Fruit fly (Drosophila melanogaster) whole organism, embryonic: Measurements from ENCODE around the gene Atpalpha.

Experiments
- Antp ChIP-seq: fragments of 200-800 bp; sonication (Bioruptor generic); optimal IDR thresholded peaks from 3 replicates; lab custom pipeline; 2016; ENCODE audit warnings: missing biosample characterization, missing genetic modification characterization
- Atf-2 ChIP-seq: fragments of 200-800 bp; sonication (Bioruptor generic); optimal IDR thresholded peaks from 2 replicates; lab custom pipeline; 2016; ENCODE audit warnings: missing biosample characterization, missing genetic modification characterization
- CG10959 ChIP-seq: fragments of 200-800 bp; sonication (Bioruptor generic); IDR thresholded peaks from 2 replicates; pipeline ENCODE4 v1.3.6; 2022; ENCODE audit warnings: missing biosample characterization, missing genetic modification characterization
- CG11723 ChIP-seq: fragments of 200-800 bp; sonication (Bioruptor generic); optimal IDR thresholded peaks from 2 replicates; lab custom pipeline; 2017; ENCODE audit warnings: missing biosample characterization, mild to moderate bottlenecking, missing genetic modification characterization
- CG13296 ChIP-seq: fragments of 200-800 bp; sonication (Bioruptor generic); optimal IDR thresholded peaks from 3 replicates; lab custom pipeline; 2018; ENCODE audit warnings: missing biosample characterization, mild to moderate bottlenecking, missing genetic modification characterization
- CG13894 ChIP-seq: fragments of 200-800 bp; sonication (Bioruptor generic); optimal IDR thresholded peaks from 3 replicates; lab custom pipeline; 2018; ENCODE audit warnings: missing biosample characterization, mild to moderate bottlenecking, missing genetic modification characterization, moderate library complexity
- CG15479 ChIP-seq: fragments of 200-800 bp; sonication (Bioruptor generic); optimal IDR thresholded peaks from 3 replicates; lab custom pipeline; 2019; ENCODE audit warnings: missing biosample characterization, mild to moderate bottlenecking, missing genetic modification characterization, moderate library complexity
- CG1602 ChIP-seq: fragments of 200-800 bp; sonication (Bioruptor generic); optimal IDR thresholded peaks from 3 replicates; lab custom pipeline; 2016; ENCODE audit warnings: missing biosample characterization, missing genetic modification characterization
- CG16813 ChIP-seq: fragments of 200-800 bp; sonication (Bioruptor generic); IDR thresholded peaks from 3 replicates; pipeline ENCODE4 v1.3.6; 2022; ENCODE audit warnings: missing biosample characterization, missing genetic modification characterization; ENCODE audit not compliant: partially characterized antibody
- CG17361 ChIP-seq: fragments of 200-800 bp; sonication (Bioruptor generic); IDR thresholded peaks from 3 replicates; pipeline ENCODE4 v1.3.6; 2022; ENCODE audit warnings: missing biosample characterization, missing genetic modification characterization
- CG17385 ChIP-seq: fragments of 200-800 bp; sonication (Bioruptor generic); optimal IDR thresholded peaks from 3 replicates; lab custom pipeline; 2018; ENCODE audit warnings: missing biosample characterization, mild to moderate bottlenecking, missing genetic modification characterization
- CG17802 ChIP-seq: fragments of 200-800 bp; sonication (Bioruptor generic); optimal IDR thresholded peaks from 2 replicates; lab custom pipeline; 2018; ENCODE audit warnings: missing biosample characterization, mild to moderate bottlenecking, missing genetic modification characterization, moderate library complexity
- CG2116 ChIP-seq: fragments of 200-800 bp; sonication (Bioruptor generic); optimal IDR thresholded peaks from 3 replicates; lab custom pipeline; 2018; ENCODE audit warnings: missing biosample characterization, mild to moderate bottlenecking, missing genetic modification characterization
- CG4707 ChIP-seq: fragments of 200-800 bp; sonication (Bioruptor generic); optimal IDR thresholded peaks from 2 replicates; lab custom pipeline; 2018; ENCODE audit warnings: missing biosample characterization, mild to moderate bottlenecking, missing genetic modification characterization, moderate library complexity
- CG6765 ChIP-seq: fragments of 200-800 bp; sonication (Bioruptor generic); optimal IDR thresholded peaks from 3 replicates; lab custom pipeline; 2017; ENCODE audit warnings: missing biosample characterization, mild to moderate bottlenecking, missing genetic modification characterization
- CG8765 ChIP-seq: fragments of 200-800 bp; sonication (Bioruptor generic); IDR thresholded peaks from 2 replicates; pipeline ENCODE4 v1.3.6; 2022; ENCODE audit warnings: missing biosample characterization, missing genetic modification characterization
- Deaf1 ChIP-seq: fragments of 200-800 bp; optimal IDR thresholded peaks from 3 replicates; lab custom pipeline; 2019; ENCODE audit warnings: missing biosample characterization, mild to moderate bottlenecking, missing genetic modification characterization, moderate library complexity
- Drgx ChIP-seq: fragments of 200-800 bp; sonication (Bioruptor generic); IDR thresholded peaks from 2 replicates; pipeline ENCODE4 v1.3.6; 2022; ENCODE audit warnings: missing biosample characterization, missing genetic modification characterization
- GATAe ChIP-seq: fragments of 200-800 bp; sonication (Bioruptor generic); conservative IDR thresholded peaks from 2 replicates; pipeline ENCODE4 v1.3.6; 2022; ENCODE audit warnings: missing biosample characterization, missing genetic modification characterization
- Gsc ChIP-seq: fragments of 200-800 bp; sonication (Bioruptor generic); IDR thresholded peaks from 2 replicates; pipeline ENCODE4 v1.3.6; 2022; ENCODE audit warnings: missing biosample characterization, missing genetic modification characterization
- H15 ChIP-seq: fragments of 200-800 bp; sonication (Bioruptor generic); IDR thresholded peaks from 3 replicates; pipeline ENCODE4 v1.3.6; 2022; ENCODE audit warnings: missing biosample characterization, missing genetic modification characterization
- HmgZ ChIP-seq: fragments of 200-800 bp; sonication (Bioruptor generic); optimal IDR thresholded peaks from 2 replicates; lab custom pipeline; 2018; ENCODE audit warnings: missing biosample characterization, mild to moderate bottlenecking, missing genetic modification characterization
- Hmx ChIP-seq: fragments of 200-800 bp; sonication (Bioruptor generic); optimal IDR thresholded peaks from 2 replicates; lab custom pipeline; 2016; ENCODE audit warnings: missing biosample characterization, missing genetic modification characterization
- Hr39 ChIP-seq: fragments of >200 bp; optimal IDR thresholded peaks from 2 replicates; lab custom pipeline; 2017
- Jarid2 ChIP-seq: fragments of 200-800 bp; sonication (Bioruptor generic); optimal IDR thresholded peaks from 3 replicates; lab custom pipeline; 2017; ENCODE audit warnings: mild to moderate bottlenecking, missing biosample characterization, missing genetic modification reagents, missing genetic modification characterization
- Lim3 ChIP-seq: fragments of 200-800 bp; sonication (Bioruptor generic); IDR thresholded peaks from 2 replicates; pipeline ENCODE4 v1.3.6; 2022; ENCODE audit warnings: missing biosample characterization, missing genetic modification characterization
- Lpt ChIP-seq: fragments of >200 bp; optimal IDR thresholded peaks from 2 replicates; lab custom pipeline; 2018; ENCODE audit warnings: missing biosample characterization, missing genetic modification characterization
- MBD-R2 ChIP-seq: fragments of 200-800 bp; sonication (Bioruptor generic); IDR thresholded peaks from 2 replicates; pipeline ENCODE4 v1.3.6; 2022; ENCODE audit warnings: missing biosample characterization, missing genetic modification characterization
- Med ChIP-seq: fragments of 200-800 bp; sonication (Bioruptor generic); peaks from one replicate; lab custom pipeline; 2016; ENCODE audit warnings: missing biosample characterization, missing genetic modification characterization, mild to moderate bottlenecking, inconsistent platforms, moderate library complexity
- Myb ChIP-seq: fragments of 200-800 bp; sonication (Bioruptor generic); optimal IDR thresholded peaks from 2 replicates; lab custom pipeline; 2016; ENCODE audit warnings: missing biosample characterization, missing genetic modification characterization
- Rx ChIP-seq: fragments of 200-800 bp; sonication (Bioruptor generic); IDR thresholded peaks from 2 replicates; pipeline ENCODE4 v1.3.6; 2022; ENCODE audit warnings: missing biosample characterization, missing genetic modification characterization
- Vsx1 ChIP-seq: fragments of 200-800 bp; sonication (Bioruptor generic); optimal IDR thresholded peaks from 2 replicates; lab custom pipeline; 2017; ENCODE audit warnings: missing biosample characterization, mild to moderate bottlenecking, missing genetic modification characterization, missing genetic modification reagents
- ato ChIP-seq: fragments of 200-800 bp; sonication (Bioruptor generic); IDR thresholded peaks from 2 replicates; pipeline ENCODE4 v1.3.6; 2022; ENCODE audit warnings: missing biosample characterization, missing genetic modification characterization; ENCODE audit not compliant: partially characterized antibody
- bab2 ChIP-seq: fragments of 200-800 bp; sonication (Bioruptor generic); optimal IDR thresholded peaks from 2 replicates; lab custom pipeline; 2016; ENCODE audit warnings: missing biosample characterization, missing genetic modification characterization
- bowl ChIP-seq: fragments of 200-800 bp; sonication (Bioruptor generic); IDR thresholded peaks from 2 replicates; pipeline ENCODE4 v1.3.6; 2022; ENCODE audit warnings: missing biosample characterization, missing genetic modification characterization
- chn ChIP-seq: fragments of 200-800 bp; sonication (Bioruptor generic); optimal IDR thresholded peaks from 2 replicates; lab custom pipeline; 2016; ENCODE audit warnings: missing biosample characterization, missing genetic modification characterization
- dysf ChIP-seq: fragments of 200-800 bp; sonication (Bioruptor generic); IDR thresholded peaks from 3 replicates; pipeline ENCODE4 v1.3.6; 2022; ENCODE audit warnings: missing biosample characterization, missing genetic modification characterization
- ems ChIP-seq: fragments of 200-800 bp; sonication (Bioruptor generic); optimal IDR thresholded peaks from 3 replicates; lab custom pipeline; 2016; ENCODE audit warnings: missing biosample characterization, missing genetic modification characterization
- eyg ChIP-seq: fragments of 200-800 bp; sonication (Bioruptor generic); optimal IDR thresholded peaks from 3 replicates; lab custom pipeline; 2016; ENCODE audit warnings: missing biosample characterization, missing genetic modification characterization
- fru ChIP-seq: fragments of >200 bp; optimal IDR thresholded peaks from 2 replicates; lab custom pipeline; 2017
- h ChIP-seq: fragments of >200 bp; optimal IDR thresholded peaks from 2 replicates; lab custom pipeline; 2017
- ham ChIP-seq: fragments of 200-800 bp; sonication (Bioruptor generic); IDR thresholded peaks from 2 replicates; pipeline ENCODE4 v1.3.6; 2022; ENCODE audit warnings: missing biosample characterization, missing genetic modification characterization
- inv ChIP-seq: fragments of 200-800 bp; sonication (Bioruptor generic); IDR thresholded peaks from 2 replicates; pipeline ENCODE4 v1.3.6; 2022; ENCODE audit warnings: missing biosample characterization, missing genetic modification characterization; ENCODE audit not compliant: partially characterized antibody
- jing ChIP-seq: fragments of 200-800 bp; sonication (Bioruptor generic); optimal IDR thresholded peaks from 2 replicates; lab custom pipeline; 2018; ENCODE audit warnings: missing biosample characterization, mild to moderate bottlenecking, missing genetic modification characterization
- knrl ChIP-seq: fragments of 200-800 bp; sonication (Bioruptor generic); IDR thresholded peaks from 3 replicates; pipeline ENCODE4 v1.3.6; 2022; ENCODE audit warnings: missing biosample characterization, missing genetic modification characterization; ENCODE audit not compliant: partially characterized antibody
- mld ChIP-seq: fragments of 200-800 bp; sonication (Bioruptor generic); IDR thresholded peaks from 3 replicates; pipeline ENCODE4 v1.3.6; 2022; ENCODE audit warnings: missing biosample characterization, missing genetic modification characterization; ENCODE audit not compliant: partially characterized antibody
- sens-2 ChIP-seq: fragments of 200-800 bp; sonication (Bioruptor generic); IDR thresholded peaks from 2 replicates; pipeline ENCODE4 v1.3.6; 2022; ENCODE audit warnings: missing biosample characterization, missing genetic modification characterization
- slp2 ChIP-seq: fragments of 200-800 bp; sonication (Bioruptor generic); optimal IDR thresholded peaks from 2 replicates; lab custom pipeline; 2016; ENCODE audit warnings: missing biosample characterization, missing genetic modification characterization
- tgo ChIP-seq: fragments of 200-800 bp; sonication (Bioruptor generic); IDR thresholded peaks from 3 replicates; pipeline ENCODE4 v1.3.6; 2022; ENCODE audit warnings: missing biosample characterization, missing genetic modification characterization
- trh ChIP-seq: fragments of 200-800 bp; sonication (Bioruptor generic); optimal IDR thresholded peaks from 2 replicates; lab custom pipeline; 2016; ENCODE audit warnings: missing biosample characterization, missing genetic modification characterization
- twi ChIP-seq: fragments of 200-800 bp; optimal IDR thresholded peaks from 2 replicates; lab custom pipeline; 2019; ENCODE audit warnings: missing biosample characterization, mild to moderate bottlenecking, missing genetic modification characterization, moderate library complexity
- wor ChIP-seq: fragments of 200-800 bp; sonication (Bioruptor generic); IDR thresholded peaks from 2 replicates; pipeline ENCODE4 v1.3.6; 2022; ENCODE audit warnings: missing biosample characterization, missing genetic modification characterization
- zen2 ChIP-seq: fragments of 200-800 bp; sonication (Bioruptor generic); IDR thresholded peaks from 3 replicates; pipeline ENCODE4 v1.3.6; 2022; ENCODE audit warnings: missing biosample characterization, missing genetic modification characterization; ENCODE audit not compliant: partially characterized antibody

Atpalpha gene

dm6 chr3R:20989657-20990056, 41.1 kb downstream of the Atpalpha start (continued):
- peak; percentile 9 for TF ChIP-seq CG11723 (GFP tag; lab: Kevin White, UChicago)
- TF ChIP-seq wor (GFP tag; lab: Robert Waterston, UW): peak; percentile 54
- TF ChIP-seq CG10959 (GFP tag; lab: Robert Waterston, UW): no peak
- peak; percentile 69 for TF ChIP-seq bab2 (GFP tag; lab: Kevin White, UChicago)
- peak; percentile 5 for TF ChIP-seq Deaf1 (tag; lab: Kevin White, UChicago)
- peak; percentile 79 for TF ChIP-seq CG17361
- TF ChIP-seq CG17385 (GFP tag; lab: Kevin White, UChicago): peak; percentile 37
- peak; percentile 77 for TF ChIP-seq dysf
- TF ChIP-seq Vsx1: peak; percentile 49
- TF ChIP-seq HmgZ (tag; lab: Kevin White, UChicago): no peak
- no peak for TF ChIP-seq ems (GFP tag; lab: Kevin White, UChicago)
- TF ChIP-seq inv (GFP tag; lab: Robert Waterston, UW): no peak
- TF ChIP-seq trh (GFP tag; lab: Kevin White, UChicago): peak; percentile 14
- TF ChIP-seq MBD-R2 (GFP tag; lab: Robert Waterston, UW): no peak; the same call in 1 of the 2 replicates
- no peak for TF ChIP-seq Jarid2 (GFP tag; lab: Kevin White, UChicago)
- peak; percentile 68 for TF ChIP-seq Atf-2 (GFP tag; lab: Kevin White, UChicago)
- no peak for TF ChIP-seq sens-2 (GFP tag; lab: Robert Waterston, UW)
- TF ChIP-seq fru (lab: Kevin White, UChicago): no peak
- peak; percentile 51 for TF ChIP-seq CG6765
- TF ChIP-seq Lpt (GFP tag; lab: Kevin White, UChicago): no peak
- peak; percentile 19 for TF ChIP-seq CG1602 (GFP tag; lab: Kevin White, UChicago)
- no peak; the same call in 1 of the 2 replicates for TF ChIP-seq Drgx (GFP tag; lab: Robert Waterston, UW)
- TF ChIP-seq tgo (GFP tag; lab: Robert Waterston, UW): no peak; the same call in none of the 3 replicates
- TF ChIP-seq ato (GFP tag; lab: Robert Waterston, UW): no peak
- TF ChIP-seq Lim3 (GFP tag; lab: Robert Waterston, UW): no peak
- TF ChIP-seq CG2116: peak; percentile 1
- no peak for TF ChIP-seq GATAe
- no peak for TF ChIP-seq Hr39 (lab: Kevin White, UChicago)
- 0 out of 2 replicates have a peak, but pooled peaks have one; percentile 16 for TF ChIP-seq Gsc (GFP tag; lab: Robert Waterston, UW)
- TF ChIP-seq eyg (GFP tag; lab: Kevin White, UChicago): no peak
- TF ChIP-seq twi (tag; lab: Kevin White, UChicago): no peak
- TF ChIP-seq CG8765 (GFP tag; lab: Robert Waterston, UW): no peak
- TF ChIP-seq Med (GFP tag; lab: Kevin White, UChicago): peak; percentile 94
- TF ChIP-seq H15 (GFP tag; lab: Robert Waterston, UW): no peak
- no peak for TF ChIP-seq CG16813 (GFP tag; lab: Robert Waterston, UW)
- no peak for TF ChIP-seq CG15479
- no peak for TF ChIP-seq h (lab: Kevin White, UChicago)
- TF ChIP-seq CG4707 (GFP tag; lab: Kevin White, UChicago): no peak
- no peak for TF ChIP-seq jing (GFP tag; lab: Kevin White, UChicago)
- no peak for TF ChIP-seq mld (GFP tag; lab: Robert Waterston, UW)
- TF ChIP-seq chn (GFP tag; lab: Kevin White, UChicago): peak; percentile 6
- TF ChIP-seq ham (GFP tag; lab: Robert Waterston, UW): no peak
- TF ChIP-seq Hmx (GFP tag; lab: Kevin White, UChicago): no peak
- TF ChIP-seq bowl (GFP tag; lab: Robert Waterston, UW): no peak
- peak; percentile 69 for TF ChIP-seq CG13296 (GFP tag; lab: Kevin White, UChicago)
- no peak for TF ChIP-seq knrl (GFP tag; lab: Robert Waterston, UW)
- no peak for TF ChIP-seq CG17802
- TF ChIP-seq zen2 (GFP tag; lab: Robert Waterston, UW): no peak
- peak; percentile 28 for TF ChIP-seq Myb (GFP tag; lab: Kevin White, UChicago)
- TF ChIP-seq CG13894 (tag; lab: Kevin White, UChicago): no peak
- TF ChIP-seq slp2 (GFP tag; lab: Kevin White, UChicago): no peak
- TF ChIP-seq Rx (GFP tag; lab: Robert Waterston, UW): no peak
- TF ChIP-seq Antp (GFP tag; lab: Kevin White, UChicago): peak; percentile 60
